Worm (Caenorhabditis elegans): ENCODE data around the gene ipp-5.

The ipp-5 gene

ce11 chrX:6029075-6029474 lies 2.2 kb upstream of the ipp-5 start:
- TF ChIP-seq aha-1 (tag) = peak; percentile 50
- no peak for TF ChIP-seq fkh-10 (GFP tag; optimal IDR thresholded peaks at IDR 0.05)
- TF ChIP-seq unc-62 (GFP tag; optimal IDR thresholded peaks at IDR 0.05 in 1 of 2) = peak in 1 of 2 experiments; percentile 98
- no peak for TF ChIP-seq unc-62 (tag; optimal IDR thresholded peaks at IDR 0.05)

- TF ChIP-seq sdz-12 (GFP tag; optimal IDR thresholded peaks at IDR 0.05) (no peak), unc-62 (GFP tag; optimal IDR thresholded peaks at IDR 0.05 in 1 of 2) (peak in 1 of 2 experiments; percentile 72), unc-62 (tag; optimal IDR thresholded peaks at IDR 0.05) (no peak), aha-1 (tag) (peak; percentile 29), madf-9 (GFP tag; conservative IDR thresholded peaks at IDR 0.05) (no peak)
Observed at ce11 chrX:6039544-6039943, 8.3 kb downstream of the ipp-5 start, which contains the start of gene hsp-25. Gene hsp-25 (minus strand): TSS chrX:6039644.

ce11 chrX:6040435-6041093 lies 9.3 kb downstream of the ipp-5 start:
- TF ChIP-seq ceh-28 (tag; optimal IDR thresholded peaks at IDR 0.05) = no peak
- TF ChIP-seq nhr-10 (tag; optimal IDR thresholded peaks at IDR 0.05) = no peak
- peak; percentile 2 for TF ChIP-seq mxl-3 (GFP tag; optimal IDR thresholded peaks at IDR 0.05)
- peak in 1 of 2 experiments; percentile 74 for TF ChIP-seq unc-62 (GFP tag; optimal IDR thresholded peaks at IDR 0.05 in 1 of 2)
- no peak for TF ChIP-seq unc-62 (tag; optimal IDR thresholded peaks at IDR 0.05)
- TF ChIP-seq aha-1 (tag) = peak; percentile 73
- TF ChIP-seq R02D3.7 (tag; optimal IDR thresholded peaks at IDR 0.05) = no peak
- TF ChIP-seq daf-16 (GFP tag; optimal IDR thresholded peaks at IDR 0.05) = peak in 1 of 2 experiments; percentile 22
- TF ChIP-seq daf-16 (tag; optimal IDR thresholded peaks at IDR 0.05) = no peak
- TF ChIP-seq set-16 (GFP tag; IDR thresholded peaks at IDR 0.05) = peak; percentile 78

- no peak for TF ChIP-seq ceh-28 (tag; optimal IDR thresholded peaks at IDR 0.05)
- peak; percentile 26 for TF ChIP-seq hlh-30 (tag; optimal IDR thresholded peaks at IDR 0.05; ENCODE audit: insufficient read depth)
- no peak for TF ChIP-seq egl-27 (tag; optimal IDR thresholded peaks at IDR 0.05)
- TF ChIP-seq nhr-28 (tag; optimal IDR thresholded peaks at IDR 0.05) = peak; percentile 37
- 0 out of 2 replicates have a peak, but pooled peaks have one; percentile 10 for TF ChIP-seq dmd-6 (GFP tag; IDR thresholded peaks at IDR 0.05)
- TF ChIP-seq unc-62 (GFP tag; optimal IDR thresholded peaks at IDR 0.05 in 1 of 2) = no peak
- no peak for TF ChIP-seq unc-62 (tag; optimal IDR thresholded peaks at IDR 0.05)
- no peak for TF ChIP-seq dmd-8 (GFP tag; IDR thresholded peaks at IDR 0.05)
- no peak for TF ChIP-seq vab-7 (GFP tag; IDR thresholded peaks at IDR 0.05)
- no peak for TF ChIP-seq pha-4 (GFP tag; IDR thresholded peaks at IDR 0.05)
- no peak for TF ChIP-seq pha-4 (tag; optimal IDR thresholded peaks at IDR 0.05)
- peak; percentile 27 for TF ChIP-seq dve-1 (tag; optimal IDR thresholded peaks at IDR 0.05; ENCODE audit: insufficient read depth)
- TF ChIP-seq zip-2 (tag; optimal IDR thresholded peaks at IDR 0.05) = no peak
- TF ChIP-seq hlh-11 (tag; optimal IDR thresholded peaks at IDR 0.05) = peak; percentile 64
- TF ChIP-seq php-3 (GFP tag; IDR thresholded peaks at IDR 0.05) = peak; percentile 58
- TF ChIP-seq daf-16 (GFP tag; optimal IDR thresholded peaks at IDR 0.05) = no peak
- TF ChIP-seq daf-16 (tag; optimal IDR thresholded peaks at IDR 0.05) = peak; percentile 0
- no peak for TF ChIP-seq attf-4 (tag; optimal IDR thresholded peaks at IDR 0.05)
- no peak for TF ChIP-seq snpc-1.2 (GFP tag; IDR thresholded peaks at IDR 0.05)
- no peak for TF ChIP-seq F26F4.8 (GFP tag; conservative IDR thresholded peaks at IDR 0.05)
Observed at ce11 chrX:6041094-6041441, 9.8 kb downstream of the ipp-5 start.

ce11 chrX:6041995-6042481 lies 10.8 kb downstream of the ipp-5 start:
- TF ChIP-seq tra-1 (GFP tag; IDR thresholded peaks at IDR 0.05) (0 out of 2 replicates have a peak, but pooled peaks have one; percentile 47), F49E8.2 (tag; optimal IDR thresholded peaks at IDR 0.05; ENCODE audit: borderline replicate concordance) (no peak), ctbp-1 (GFP tag; IDR thresholded peaks at IDR 0.05) (peak; percentile 41; the same call in 1 of the 2 replicates), hif-1 (tag; optimal IDR thresholded peaks at IDR 0.05) (peak in 1 of 2 experiments; percentile 44), pqm-1 (tag; optimal IDR thresholded peaks at IDR 0.05) (peak; percentile 89), lim-7 (GFP tag; IDR thresholded peaks at IDR 0.05) (no peak), nhr-76 (tag; optimal IDR thresholded peaks at IDR 0.05) (no peak), madf-9 (GFP tag; conservative IDR thresholded peaks at IDR 0.05) (no peak), hlh-11 (tag; optimal IDR thresholded peaks at IDR 0.05) (peak; percentile 94), lin-29 (GFP tag; IDR thresholded peaks at IDR 0.05) (no peak), ces-1 (GFP tag; optimal IDR thresholded peaks at IDR 0.05) (no peak), nhr-48 (tag; optimal IDR thresholded peaks at IDR 0.05) (peak; percentile 74), lin-13 (GFP tag; optimal IDR thresholded peaks at IDR 0.05) (peak; percentile 39), Y5F2A.4 (GFP tag; optimal IDR thresholded peaks at IDR 0.05) (no peak), ZK546.5 (tag; optimal IDR thresholded peaks at IDR 0.05) (no peak), zfp-2 (tag; optimal IDR thresholded peaks at IDR 0.05) (no peak), zfp-3 (GFP tag; conservative IDR thresholded peaks at IDR 0.05) (no peak)

Measured in whole organism, L4 larva.